Worm (Caenorhabditis elegans) whole organism, mixed stage, embryonic: ENCODE measurements around the gene F59B2.15.
A peak's percentile ranks its signal among the peaks of the same experiment; 100 is the strongest.

Source experiments
- M03D4.4 ChIP-seq: sonication (generic microtip); optimal IDR thresholded peaks from 2 replicates; lab custom pipeline; 2017; ENCODE audit warnings: mild to moderate bottlenecking, missing genetic modification characterization, missing compliant biosample characterization
- bed-3 ChIP-seq: fragments of 200-800 bp; sonication (Bioruptor generic); optimal IDR thresholded peaks from 3 replicates; lab custom pipeline; 2018; ENCODE audit warnings: mild to moderate bottlenecking, missing genetic modification characterization, moderate library complexity, missing compliant biosample characterization
- ceh-39 ChIP-seq: fragments of 150-350 bp; optimal IDR thresholded peaks from 2 replicates; lab custom pipeline; 2014; ENCODE audit warnings: missing biosample characterization, missing genetic modification characterization
- ceh-83 ChIP-seq: fragments of 200-800 bp; sonication (Bioruptor generic); optimal IDR thresholded peaks from 2 replicates; lab custom pipeline; 2018; ENCODE audit warnings: mild to moderate bottlenecking, missing genetic modification characterization, missing compliant biosample characterization
- ces-1 ChIP-seq: fragments of 150-350 bp; optimal IDR thresholded peaks from 2 replicates; lab custom pipeline; 2014; ENCODE audit warnings: missing biosample characterization, missing genetic modification reagents, missing genetic modification characterization
- cnd-1 ChIP-seq: fragments of 200-800 bp; sonication (Bioruptor generic); optimal IDR thresholded peaks from 2 replicates; lab custom pipeline; 2018; ENCODE audit warnings: mild to moderate bottlenecking, missing genetic modification characterization, missing compliant biosample characterization
- drap-1 ChIP-seq: fragments of 200-800 bp; sonication (Bioruptor generic); optimal IDR thresholded peaks from 3 replicates; lab custom pipeline; 2018; ENCODE audit warnings: mild to moderate bottlenecking, missing genetic modification characterization, missing compliant biosample characterization
- elt-1 ChIP-seq: sonication (generic microtip); optimal IDR thresholded peaks from 2 replicates; lab custom pipeline; 2017; ENCODE audit warnings: missing genetic modification characterization, mild to moderate bottlenecking, missing compliant biosample characterization, antibody characterized with exemption, moderate library complexity, borderline replicate concordance; ENCODE audit not compliant: insufficient read depth
- elt-3 ChIP-seq: fragments of 150-350 bp; optimal IDR thresholded peaks from 2 replicates; lab custom pipeline; 2014; ENCODE audit warnings: missing biosample characterization, missing genetic modification characterization
- lin-13 ChIP-seq: fragments of 150-350 bp; optimal IDR thresholded peaks from 2 replicates; lab custom pipeline; 2014; ENCODE audit warnings: missing biosample characterization, missing genetic modification characterization
- lsy-2 ChIP-seq: fragments of 150-350 bp; optimal IDR thresholded peaks from 2 replicates; lab custom pipeline; 2014; ENCODE audit warnings: missing biosample characterization, missing genetic modification characterization
- mep-1 ChIP-seq: fragments of 150-350 bp; optimal IDR thresholded peaks from 2 replicates; lab custom pipeline; 2017; ENCODE audit warnings: missing biosample characterization, missing genetic modification reagents, missing genetic modification characterization, inconsistent platforms
- mls-2 ChIP-seq: sonication (generic microtip); optimal IDR thresholded peaks from 2 replicates; lab custom pipeline; 2016; ENCODE audit warnings: mild to moderate bottlenecking, missing genetic modification characterization, moderate library complexity, missing compliant biosample characterization
- nhr-12 ChIP-seq: fragments of 150-350 bp; optimal IDR thresholded peaks from 2 replicates; lab custom pipeline; 2014; ENCODE audit warnings: missing biosample characterization, missing genetic modification characterization
- nhr-2 ChIP-seq: fragments of 150-350 bp; optimal IDR thresholded peaks from 2 replicates; lab custom pipeline; 2014; ENCODE audit warnings: missing biosample characterization, missing genetic modification characterization
- nhr-237 ChIP-seq: fragments of 150-350 bp; optimal IDR thresholded peaks from 2 replicates; lab custom pipeline; 2014; ENCODE audit warnings: missing biosample characterization, missing genetic modification characterization
- nhr-28 ChIP-seq: fragments of 150-350 bp; optimal IDR thresholded peaks from 2 replicates; lab custom pipeline; 2014; ENCODE audit warnings: missing biosample characterization, missing genetic modification characterization
- nhr-76 ChIP-seq: sonication (generic microtip); optimal IDR thresholded peaks from 2 replicates; lab custom pipeline; 2017; ENCODE audit warnings: missing biosample characterization, missing genetic modification characterization
- pha-4 ChIP-seq: fragments of 150-350 bp; optimal IDR thresholded peaks from 2 replicates; lab custom pipeline; 2018; ENCODE audit warnings: missing biosample characterization, missing genetic modification reagents, missing genetic modification characterization
- sem-2 ChIP-seq: fragments of 200-800 bp; sonication (Bioruptor generic); optimal IDR thresholded peaks from 2 replicates; lab custom pipeline; 2018; ENCODE audit warnings: mild to moderate bottlenecking, missing genetic modification characterization, missing compliant biosample characterization
- snpc-4 ChIP-seq: fragments of 150-350 bp; optimal IDR thresholded peaks from 2 replicates; lab custom pipeline; 2014; ENCODE audit warnings: missing biosample characterization, missing genetic modification characterization
- sptf-1 ChIP-seq: sonication (generic microtip); optimal IDR thresholded peaks from 2 replicates; lab custom pipeline; 2017; ENCODE audit warnings: mild to moderate bottlenecking, missing genetic modification characterization, moderate library complexity, missing compliant biosample characterization
- tbx-8 ChIP-seq: fragments of 200-800 bp; sonication (Bioruptor generic); optimal IDR thresholded peaks from 2 replicates; lab custom pipeline; 2018; ENCODE audit warnings: mild to moderate bottlenecking, missing genetic modification characterization, moderate library complexity, missing compliant biosample characterization
- unc-120 ChIP-seq: sonication (generic microtip); optimal IDR thresholded peaks from 2 replicates; lab custom pipeline; 2017; ENCODE audit warnings: missing genetic modification characterization, missing compliant biosample characterization; ENCODE audit not compliant: poor library complexity, severe bottlenecking
- unc-62 ChIP-seq: fragments of 150-350 bp; optimal IDR thresholded peaks from 2 replicates; lab custom pipeline; 2014; ENCODE audit warnings: missing biosample characterization, missing genetic modification reagents, missing genetic modification characterization
- ztf-11 ChIP-seq: fragments of 150-350 bp; optimal IDR thresholded peaks from 2 replicates; lab custom pipeline; 2014; ENCODE audit warnings: missing biosample characterization, missing genetic modification characterization

The F59B2.15 gene

DNA sequence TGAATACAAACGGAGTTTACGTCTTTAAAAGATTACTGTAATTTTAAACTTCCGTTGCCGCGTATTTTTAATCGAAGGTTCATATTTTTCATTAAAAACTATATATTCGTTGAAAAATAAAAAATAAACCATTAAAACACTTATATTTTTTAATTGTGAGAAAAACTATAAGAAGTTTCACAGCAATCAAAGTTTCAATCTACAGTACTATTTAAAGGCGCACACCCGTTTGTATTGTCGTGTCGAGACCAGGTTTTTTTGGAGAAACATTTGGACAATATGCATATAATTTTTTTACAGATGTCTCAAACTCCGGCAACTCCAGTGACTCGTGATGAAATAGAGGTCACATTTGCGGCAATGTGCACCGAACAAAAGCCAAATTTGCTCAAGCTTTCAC lies 28.6 kb downstream of the F59B2.15 start, which contains the start of gene R08D7.5:
R08D7.5 (plus strand) TSS at position 301 of the 400 bp plus-strand sequence.
- no peak for TF ChIP-seq ceh-83 (GFP tag; lab: Kevin White, UChicago)
- TF ChIP-seq nhr-12 (tag; lab: Kevin White, UChicago), result no peak

DNA sequence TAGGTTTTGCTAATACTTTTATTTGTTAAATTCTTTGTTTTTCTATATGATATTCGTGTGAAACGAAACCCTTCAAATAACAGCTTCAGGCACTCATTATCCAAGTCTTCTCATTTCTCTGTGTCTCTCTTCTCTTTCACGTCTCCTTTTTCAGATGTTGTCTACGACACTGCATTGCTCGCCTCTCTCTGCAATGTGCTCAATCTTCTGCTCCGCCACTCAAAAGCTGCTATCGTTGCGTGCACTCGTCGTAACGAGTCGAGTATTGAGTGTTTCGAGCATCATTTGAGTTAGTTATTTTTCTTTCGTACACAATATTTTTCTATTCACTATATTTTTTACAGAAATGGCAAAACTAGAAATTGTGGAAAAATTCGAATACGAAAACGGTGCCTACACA lies 29.3 kb downstream of the F59B2.15 start:
- TF ChIP-seq ces-1 (GFP tag; lab: Kevin White, UChicago) (peak; percentile 28), lsy-2 (tag; lab: Kevin White, UChicago) (no peak)
- TF ChIP-seq, all 35 proteins: peak for 1

DNA sequence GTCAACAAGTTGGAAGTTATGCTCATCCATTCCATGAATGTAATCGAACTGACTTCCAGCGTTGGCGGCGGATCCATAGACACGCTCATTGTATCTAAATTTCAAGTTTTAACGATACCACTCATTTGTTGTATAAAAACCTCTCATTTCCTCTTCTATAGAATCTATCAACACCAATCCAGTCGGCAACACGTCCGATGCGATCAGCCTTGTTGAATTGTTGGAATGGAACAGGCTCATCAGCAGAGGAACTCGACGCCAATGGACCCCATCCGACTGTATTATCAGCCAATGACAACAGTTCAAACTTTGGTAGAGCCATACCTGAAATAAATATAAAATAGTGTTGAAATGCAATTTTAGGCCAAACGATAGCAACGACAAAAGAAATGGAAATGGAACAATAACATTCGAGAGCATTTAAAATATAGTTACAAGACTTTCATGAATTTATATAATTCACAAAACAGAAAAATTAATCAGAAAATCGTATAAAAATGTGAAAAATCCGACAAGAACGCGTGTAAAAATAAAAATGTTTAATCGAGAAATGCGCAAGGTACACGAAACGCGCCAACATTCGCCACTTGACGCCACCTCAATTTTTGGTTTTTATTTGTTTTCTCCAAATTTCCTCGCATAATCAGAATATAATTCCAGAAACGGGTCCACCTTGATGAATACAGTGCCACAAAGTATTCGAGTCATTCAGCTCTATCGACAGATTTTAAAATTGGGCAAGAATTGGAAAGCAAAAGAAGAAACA lies 31.0 kb downstream of the F59B2.15 start, which contains the start of the genes eif-3.D and R08D7.4:
eif-3.D (minus strand) TSS at position 324 of the 766 bp plus-strand sequence.
R08D7.4 (plus strand) TSS at position 638 of the 766 bp plus-strand sequence.
- TF ChIP-seq M03D4.4 (tag; lab: Kevin White, UChicago), result peak; percentile 58
- peak; percentile 33 for TF ChIP-seq nhr-237 (tag; lab: Kevin White, UChicago)
- peak; percentile 37 for TF ChIP-seq unc-120
- TF ChIP-seq mls-2, result peak; percentile 64
- TF ChIP-seq cnd-1 (tag; lab: Kevin White, UChicago), result peak; percentile 9
- TF ChIP-seq lsy-2 (tag; lab: Kevin White, UChicago), result peak; percentile 56
- no peak for TF ChIP-seq ceh-83 (GFP tag; lab: Kevin White, UChicago)
- no peak for TF ChIP-seq ces-1 (GFP tag; lab: Kevin White, UChicago)
- no peak for TF ChIP-seq snpc-4 (tag; lab: Kevin White, UChicago)
- peak; percentile 49 for TF ChIP-seq pha-4 (tag; lab: Kevin White, UChicago)
- TF ChIP-seq ceh-39 (tag; lab: Kevin White, UChicago), result no peak
- peak; percentile 16 for TF ChIP-seq bed-3 (GFP tag; lab: Kevin White, UChicago)
- TF ChIP-seq nhr-28 (tag; lab: Kevin White, UChicago), result no peak
- peak; percentile 79 for TF ChIP-seq sptf-1
- TF ChIP-seq nhr-12 (tag; lab: Kevin White, UChicago), result no peak
- peak; percentile 46 for TF ChIP-seq ztf-11
- TF ChIP-seq nhr-2 (tag; lab: Kevin White, UChicago), result no peak
- peak; percentile 31 for TF ChIP-seq lin-13

DNA sequence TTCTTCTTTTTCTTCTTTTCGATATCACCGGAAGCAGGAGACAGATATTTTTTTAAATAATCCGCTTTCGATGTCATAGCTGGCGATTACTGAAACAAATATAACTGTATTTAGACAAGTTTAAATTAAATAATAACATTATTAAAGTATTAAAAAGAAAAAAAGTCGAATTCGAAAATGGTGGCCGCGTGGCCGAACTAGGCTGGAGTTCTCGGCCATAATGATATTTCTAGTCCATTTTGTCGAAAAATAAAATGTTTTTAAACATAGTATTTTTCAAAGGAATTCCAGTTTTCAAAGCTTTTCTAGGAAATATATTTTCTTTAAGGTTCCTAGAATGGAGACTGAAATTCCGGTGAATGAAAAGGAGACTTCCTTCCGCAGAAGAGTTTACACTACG lies 34.8 kb downstream of the F59B2.15 start, which contains the start of the genes bud-13 and rpap-2:
bud-13 (minus strand) TSS at position 89 of the 400 bp plus-strand sequence.
rpap-2 (plus strand) TSS at position 329 of the 400 bp plus-strand sequence.
- TF ChIP-seq mep-1 (tag; lab: Kevin White, UChicago), result no peak
- TF ChIP-seq ceh-83 (GFP tag; lab: Kevin White, UChicago), result no peak
- TF ChIP-seq unc-62 (GFP tag; lab: Kevin White, UChicago), result no peak
- TF ChIP-seq nhr-237 (tag; lab: Kevin White, UChicago), result no peak
- TF ChIP-seq nhr-12 (tag; lab: Kevin White, UChicago), result no peak
- no peak for TF ChIP-seq sem-2 (GFP tag; lab: Kevin White, UChicago)
- TF ChIP-seq tbx-8 (GFP tag; lab: Kevin White, UChicago), result no peak
- TF ChIP-seq nhr-76 (tag; lab: Kevin White, UChicago), result no peak
- TF ChIP-seq drap-1 (GFP tag; lab: Kevin White, UChicago), result no peak
- TF ChIP-seq snpc-4 (tag; lab: Kevin White, UChicago), result no peak
- no peak for TF ChIP-seq pha-4 (tag; lab: Kevin White, UChicago)
- TF ChIP-seq elt-3 (tag; lab: Kevin White, UChicago), result no peak
- TF ChIP-seq mls-2, result no peak
- TF ChIP-seq elt-1 (tag; lab: Kevin White, UChicago), result no peak
- TF ChIP-seq lsy-2 (tag; lab: Kevin White, UChicago), result no peak

DNA sequence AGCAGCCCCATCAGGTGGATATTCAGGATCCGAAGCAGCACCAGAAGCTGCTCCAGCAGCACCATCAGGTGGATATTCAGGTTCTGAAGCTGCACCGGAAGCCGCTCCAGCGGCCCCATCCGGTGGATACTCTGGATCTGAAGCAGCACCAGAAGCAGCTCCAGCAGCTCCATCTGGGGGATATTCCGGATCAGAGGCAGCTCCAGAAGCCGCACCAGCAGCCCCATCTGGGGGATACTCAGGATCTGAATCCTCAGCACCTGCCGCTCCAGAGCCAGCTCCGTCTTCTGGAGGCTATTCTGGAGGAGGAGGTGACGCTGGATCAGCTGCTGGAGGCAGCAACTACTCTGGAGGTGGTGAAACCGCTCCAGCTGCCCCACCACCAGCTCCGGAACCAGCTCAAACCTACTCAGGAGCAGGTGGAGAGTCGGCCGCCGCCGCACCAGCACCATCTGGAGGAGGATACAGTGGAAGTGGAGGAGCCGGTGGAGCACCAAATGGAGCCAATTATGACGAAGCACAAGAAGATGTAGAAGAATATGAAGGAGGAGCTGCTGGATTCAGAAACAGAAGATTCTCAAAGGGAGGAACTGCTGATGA lies 37.7 kb downstream of the F59B2.15 start:
- TF ChIP-seq mep-1 (tag; lab: Kevin White, UChicago) (no peak), nhr-2 (tag; lab: Kevin White, UChicago) (no peak), mls-2 (no peak), lsy-2 (tag; lab: Kevin White, UChicago) (no peak), snpc-4 (tag; lab: Kevin White, UChicago) (no peak)
